Fruit fly (Drosophila melanogaster): Measurements from ENCODE around the gene Ahcy.

Gene Ahcy

dm6 chrX:15482236-15482660 is 32.2 kb downstream of the Ahcy start, which contains the start of gene CG6340 (continued):
- TF ChIP-seq CG4707 (GFP tag; optimal IDR thresholded peaks at IDR 0.05) = no peak
- TF ChIP-seq ash1 (GFP tag; optimal IDR thresholded peaks at IDR 0.05) = no peak
- TF ChIP-seq ewg (GFP tag; optimal IDR thresholded peaks at IDR 0.05) = peak; percentile 54
- TF ChIP-seq CG7963 (GFP tag; IDR thresholded peaks at IDR 0.05; ENCODE audit: partially characterized antibody) = 0 out of 3 replicates have a peak, but pooled peaks have one; percentile 41
- TF ChIP-seq Antp (GFP tag; optimal IDR thresholded peaks at IDR 0.05) = no peak
- no peak for TF ChIP-seq CG6813 (GFP tag; optimal IDR thresholded peaks at IDR 0.05)
- no peak for TF ChIP-seq slp2 (GFP tag; optimal IDR thresholded peaks at IDR 0.05)
- TF ChIP-seq croc (GFP tag; conservative IDR thresholded peaks at IDR 0.05) = no peak
- peak; percentile 68 for TF ChIP-seq pzg (GFP tag; optimal IDR thresholded peaks at IDR 0.05)
- TF ChIP-seq CG2678 (tag; optimal IDR thresholded peaks at IDR 0.05) = no peak
- TF ChIP-seq CG13287 (GFP tag; IDR thresholded peaks at IDR 0.05; ENCODE audit: partially characterized antibody) = peak; percentile 77
- TF ChIP-seq nerfin-1 (tag; optimal IDR thresholded peaks at IDR 0.05) = peak; percentile 24
- TF ChIP-seq Tbp (GFP tag; optimal IDR thresholded peaks at IDR 0.05) = no peak
- no peak for TF ChIP-seq peb (GFP tag; IDR thresholded peaks at IDR 0.05)
- TF ChIP-seq nmo (GFP tag; optimal IDR thresholded peaks at IDR 0.05) = peak; percentile 21
- TF ChIP-seq Hr78 (GFP tag; optimal IDR thresholded peaks at IDR 0.05) = no peak
- peak; percentile 75; the same call in 1 of the 4 replicates for TF ChIP-seq chinmo (GFP tag; IDR thresholded peaks at IDR 0.05; ENCODE audit: partially characterized antibody)
- TF ChIP-seq Lim3 (GFP tag; IDR thresholded peaks at IDR 0.05) = no peak
- no peak for TF ChIP-seq Pdp1 (GFP tag; optimal IDR thresholded peaks at IDR 0.05)
- TF ChIP-seq CG15011 (GFP tag; optimal IDR thresholded peaks at IDR 0.05) = no peak
- TF ChIP-seq gcm2 (GFP tag; optimal IDR thresholded peaks at IDR 0.05) = no peak
- TF ChIP-seq sqz (GFP tag; optimal IDR thresholded peaks at IDR 0.05) = peak; percentile 82
- no peak for TF ChIP-seq pfk (GFP tag; optimal IDR thresholded peaks at IDR 0.05)
- TF ChIP-seq sug (tag; optimal IDR thresholded peaks at IDR 0.05) = no peak
- TF ChIP-seq CG16863 (GFP tag; optimal IDR thresholded peaks at IDR 0.05) = no peak
- TF ChIP-seq Sin3A (optimal IDR thresholded peaks at IDR 0.05) = peak; percentile 10
- no peak for TF ChIP-seq D19A (tag; optimal IDR thresholded peaks at IDR 0.05)
- peak; percentile 70 for TF ChIP-seq CG34224 (GFP tag; IDR thresholded peaks at IDR 0.05; ENCODE audit: partially characterized antibody)
- TF ChIP-seq MESR4 (GFP tag; optimal IDR thresholded peaks at IDR 0.05) = peak; percentile 80
- TF ChIP-seq CG42726 (GFP tag; IDR thresholded peaks at IDR 0.05; ENCODE audit: partially characterized antibody) = peak; percentile 53; the same call in 1 of the 2 replicates
- 0 out of 3 replicates have a peak, but pooled peaks have one; percentile 35 for TF ChIP-seq CG34422 (GFP tag; IDR thresholded peaks at IDR 0.05)
- peak; percentile 95 for TF ChIP-seq Sry-δ (GFP tag; optimal IDR thresholded peaks at IDR 0.05)
- TF ChIP-seq unc-4 (GFP tag; IDR thresholded peaks at IDR 0.05; ENCODE audit: partially characterized antibody) = peak; percentile 66
- TF ChIP-seq amos (GFP tag; IDR thresholded peaks at IDR 0.05; ENCODE audit: partially characterized antibody) = peak; percentile 85
- TF ChIP-seq crp (GFP tag; optimal IDR thresholded peaks at IDR 0.05) = peak in 1 of 2 experiments; percentile 8
- no peak for TF ChIP-seq B-H1 (GFP tag; IDR thresholded peaks at IDR 0.05)
- no peak for TF ChIP-seq jumu (GFP tag; optimal IDR thresholded peaks at IDR 0.05)
- TF ChIP-seq CG43689 (GFP tag; IDR thresholded peaks at IDR 0.05) = no peak
- TF ChIP-seq CG15601 (tag; optimal IDR thresholded peaks at IDR 0.05) = peak; percentile 1
- TF ChIP-seq CG4730 (GFP tag; IDR thresholded peaks at IDR 0.05) = no peak
- peak; percentile 83 for TF ChIP-seq bbx (GFP tag; IDR thresholded peaks at IDR 0.05; ENCODE audit: partially characterized antibody)
- TF ChIP-seq CG2116 (GFP tag; optimal IDR thresholded peaks at IDR 0.05) = peak; percentile 75
- TF ChIP-seq Deaf1 (tag; optimal IDR thresholded peaks at IDR 0.05) = no peak
- peak; percentile 63 for TF ChIP-seq gfzf (GFP tag; optimal IDR thresholded peaks at IDR 0.05)
- TF ChIP-seq Med (GFP tag) = peak; percentile 50
- no peak for TF ChIP-seq al (GFP tag; IDR thresholded peaks at IDR 0.05)
- peak; percentile 19 for TF ChIP-seq CG13624 (GFP tag; optimal IDR thresholded peaks at IDR 0.05)
- TF ChIP-seq CG3065 (GFP tag; optimal IDR thresholded peaks at IDR 0.05) = no peak
- TF ChIP-seq CG14710 (tag; optimal IDR thresholded peaks at IDR 0.05) = peak; percentile 29
